Worm (Caenorhabditis elegans): ENCODE data around the gene B0294.3.

- TF ChIP-seq pqm-1 (tag; optimal IDR thresholded peaks at IDR 0.05) (no peak), ztf-11 (tag; optimal IDR thresholded peaks at IDR 0.05) (no peak), nhr-23 (tag; optimal IDR thresholded peaks at IDR 0.05) (no peak), lin-39 (tag; optimal IDR thresholded peaks at IDR 0.05) (no peak), nhr-77 (tag; optimal IDR thresholded peaks at IDR 0.05) (no peak)
Measured at ce11 chrX:1917169-1917568, 25.2 kb downstream of the B0294.3 start, which contains the start of gene dot-1.5.
